Worm (Caenorhabditis elegans) whole organism, L1 larva: ENCODE measurements around the gene fbxa-55.

ENCODE experiments used
- ceh-82 ChIP-seq, 3 experiments: fragments of 150-350 bp in 1 of 3; sonication (generic microtip) in 2 of 3; optimal IDR thresholded peaks; 2 replicates each; lab custom pipeline; 2014 to 2017; ENCODE audit warnings: missing biosample characterization in 3 of 3, missing genetic modification characterization in 3 of 3
- fkh-10 ChIP-seq: sonication (generic microtip); optimal IDR thresholded peaks from 2 replicates; lab custom pipeline; 2017; ENCODE audit warnings: missing biosample characterization, missing genetic modification reagents, missing genetic modification characterization
- nhr-77 ChIP-seq: fragments of 150-350 bp; optimal IDR thresholded peaks from 2 replicates; lab custom pipeline; 2014; ENCODE audit warnings: missing biosample characterization, missing genetic modification characterization
- unc-62 ChIP-seq: fragments of 150-350 bp; optimal IDR thresholded peaks from 2 replicates; lab custom pipeline; 2014; ENCODE audit warnings: missing biosample characterization, missing genetic modification reagents, missing genetic modification characterization
- ztf-11 ChIP-seq, 2 experiments: sonication (generic microtip); optimal IDR thresholded peaks; 2 replicates each; lab custom pipeline; 2016 to 2017; ENCODE audit warnings: missing genetic modification characterization in 2 of 2, missing biosample characterization in 1 of 2, missing compliant biosample characterization in 1 of 2

- TF ChIP-seq ceh-82 (tag; optimal IDR thresholded peaks at IDR 0.05; lab: Kevin White, UChicago) (no peak), ztf-11 (tag; optimal IDR thresholded peaks at IDR 0.05; lab: Kevin White, UChicago) (no peak), nhr-77 (tag; lab: Kevin White, UChicago) (no peak), fkh-10 (GFP tag; lab: Kevin White, UChicago) (no peak), unc-62 (GFP tag; lab: Kevin White, UChicago) (no peak)
Measured at ce11 chrIII:978889-979288, 43.0 kb upstream of the fbxa-55 start.
